Worm (Caenorhabditis elegans) whole organism, L2 larva: ENCODE results near the gene C44H4.6.
A peak's percentile ranks its signal among the peaks of the same experiment; 100 is the strongest.

Experiments
- C34F6.9 ChIP-seq: fragments of 150-350 bp; optimal IDR thresholded peaks from 2 replicates; lab custom pipeline; 2014; ENCODE audit warnings: missing biosample characterization, missing genetic modification characterization
- F13H6.1 ChIP-seq: sonication (generic microtip); optimal IDR thresholded peaks from 2 replicates; lab custom pipeline; 2016; ENCODE audit warnings: missing genetic modification characterization, missing compliant biosample characterization
- ama-1 ChIP-seq: fragments of 150-350 bp; optimal IDR thresholded peaks from 2 replicates; lab custom pipeline; 2018; ENCODE audit warnings: inconsistent platforms
- ceh-16 ChIP-seq: fragments of 150-350 bp; optimal IDR thresholded peaks from 2 replicates; lab custom pipeline; 2014; ENCODE audit warnings: missing biosample characterization, missing genetic modification characterization
- nhr-237 ChIP-seq: fragments of 150-350 bp; optimal IDR thresholded peaks from 2 replicates; lab custom pipeline; 2014; ENCODE audit warnings: missing biosample characterization, missing genetic modification characterization
- sem-4 ChIP-seq: fragments of 150-350 bp; optimal IDR thresholded peaks from 2 replicates; lab custom pipeline; 2014; ENCODE audit warnings: missing biosample characterization, missing genetic modification reagents, missing genetic modification characterization
- skn-1 ChIP-seq: sonication (generic microtip); optimal IDR thresholded peaks from 2 replicates; lab custom pipeline; 2017; ENCODE audit warnings: missing biosample characterization, missing genetic modification characterization
- sma-9 ChIP-seq, 2 experiments: fragments of 150-350 bp in 1 of 2; sonication (generic microtip) in 1 of 2; optimal IDR thresholded peaks; 2 replicates each; lab custom pipeline; 2014 to 2016; ENCODE audit warnings: missing genetic modification characterization in 2 of 2, mild to moderate bottlenecking in 1 of 2, missing biosample characterization in 1 of 2, missing compliant biosample characterization in 1 of 2, missing genetic modification reagents in 1 of 2, moderate library complexity in 1 of 2
- unc-39 ChIP-seq: fragments of 150-350 bp; optimal IDR thresholded peaks from 2 replicates; lab custom pipeline; 2014; ENCODE audit warnings: missing biosample characterization, missing genetic modification characterization
- ztf-1 ChIP-seq: fragments of 200-800 bp; sonication (Bioruptor generic); conservative IDR thresholded peaks from 2 replicates; pipeline ENCODE4 v1.3.6; 2022; ENCODE audit warnings: missing genetic modification characterization, missing compliant biosample characterization
- ztf-4 ChIP-seq: fragments of 150-350 bp; optimal IDR thresholded peaks from 2 replicates; lab custom pipeline; 2014; ENCODE audit warnings: missing biosample characterization, missing genetic modification characterization

C44H4.6 gene

ce11 chrX:14556403-14556802, 42.7 kb downstream of the C44H4.6 start:
- TF ChIP-seq sma-9 (GFP tag; optimal IDR thresholded peaks at IDR 0.05; lab: Kevin White, UChicago), result peak; percentile 23
- no peak for TF ChIP-seq sma-9 (tag; optimal IDR thresholded peaks at IDR 0.05; lab: Kevin White, UChicago)
- no peak for TF ChIP-seq ceh-16

DNA sequence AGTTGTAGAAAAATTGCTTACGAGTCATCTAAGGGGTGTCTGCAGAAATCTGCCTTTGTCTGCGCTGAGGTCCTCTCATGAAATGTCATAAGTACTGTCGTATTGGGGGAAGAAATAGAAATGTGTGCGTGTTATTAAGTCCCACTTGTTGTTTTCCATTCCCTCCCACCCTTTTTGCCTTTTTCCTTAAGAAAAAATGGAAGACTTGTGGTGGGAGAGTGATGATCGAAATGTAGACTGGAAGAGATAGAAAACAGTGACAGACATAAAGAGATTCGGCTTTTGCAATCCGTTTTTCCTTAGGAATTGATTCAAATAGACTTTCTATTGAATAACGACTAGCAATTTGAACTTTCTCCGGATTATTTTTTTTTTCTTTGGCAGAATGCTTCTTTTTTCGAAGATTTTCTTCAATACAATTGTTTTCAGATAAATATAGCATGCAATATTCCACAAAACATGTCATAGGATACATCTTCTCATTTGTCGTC, 49.4 kb downstream of the C44H4.6 start, which contains the start of gene ram-5:
Gene ram-5, plus strand, starts transcription at position 441 of the 491 bp plus-strand sequence.
- TF ChIP-seq skn-1 (tag; lab: Kevin White, UChicago), result no peak
- TF ChIP-seq C34F6.9 (tag; lab: Kevin White, UChicago), result no peak
- no peak for TF ChIP-seq unc-39 (tag; lab: Kevin White, UChicago)
- TF ChIP-seq ama-1, result no peak
- TF ChIP-seq ztf-4 (tag; lab: Kevin White, UChicago), result no peak
- no peak for TF ChIP-seq nhr-237 (tag; lab: Kevin White, UChicago)
- no peak for TF ChIP-seq F13H6.1
- no peak for TF ChIP-seq sem-4 (tag; lab: Kevin White, UChicago)
- no peak for TF ChIP-seq ztf-1 (GFP tag; lab: Robert Waterston, UW)
